Worm (Caenorhabditis elegans): ENCODE data around the gene cisd-1.
A peak's percentile ranks its signal among the peaks of the same experiment; 100 is the strongest.

Gene cisd-1

DNA sequence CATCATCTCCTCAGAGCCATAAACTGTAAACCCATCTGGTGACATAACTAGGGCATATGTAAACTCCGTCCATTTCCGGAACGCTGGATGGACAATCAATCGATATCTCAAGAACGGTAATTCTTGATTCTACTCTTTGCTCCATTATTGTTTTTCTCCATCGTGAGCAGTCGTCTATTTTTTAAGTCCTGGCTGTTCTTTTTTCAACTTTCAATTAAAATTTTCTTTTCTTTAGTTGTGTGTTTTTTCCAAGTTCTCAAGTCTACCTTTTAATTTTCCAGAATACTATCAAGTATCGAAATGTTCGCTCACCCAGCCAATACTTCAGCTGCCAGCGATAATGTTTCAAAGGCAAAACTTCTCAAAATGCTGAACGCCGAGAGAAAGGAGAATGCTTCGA lies 35.5 kb downstream of the cisd-1 start, which contains the start of gene C05D12.5:
Gene C05D12.5 (plus strand): TSS at position 301 of the 400 bp plus-strand sequence.
- no peak for TF ChIP-seq F10E7.11 (tag; optimal IDR thresholded peaks at IDR 0.05)
- no peak for TF ChIP-seq rpc-1 (optimal IDR thresholded peaks at IDR 0.05)
- no peak for TF ChIP-seq rpc-1 (tag; optimal IDR thresholded peaks at IDR 0.05)

- TF ChIP-seq lsl-1 (GFP tag; optimal IDR thresholded peaks at IDR 0.05) (no peak), madf-6 (GFP tag; IDR thresholded peaks at IDR 0.05) (no peak), snpc-4 (GFP tag; optimal IDR thresholded peaks at IDR 0.05) (no peak), snpc-4 (tag; optimal IDR thresholded peaks at IDR 0.05) (no peak), zfh-2 (GFP tag; conservative IDR thresholded peaks at IDR 0.05) (no peak), ceh-79 (tag; optimal IDR thresholded peaks at IDR 0.05) (no peak), ZK185.1 (tag; optimal IDR thresholded peaks at IDR 0.05; ENCODE audit: poor library complexity, severe bottlenecking) (no peak), K12H6.12 (tag; optimal IDR thresholded peaks at IDR 0.05) (no peak), ama-1 (optimal IDR thresholded peaks at IDR 0.05) (no peak), ama-1 (GFP tag; optimal IDR thresholded peaks at IDR 0.05) (no peak), lir-1 (GFP tag; conservative IDR thresholded peaks at IDR 0.05) (no peak), mel-28 (tag; optimal IDR thresholded peaks at IDR 0.05; ENCODE audit: borderline replicate concordance) (no peak), Y53G8AR.9 (GFP tag; conservative IDR thresholded peaks at IDR 0.05) (no peak), sdz-38 (tag; optimal IDR thresholded peaks at IDR 0.05) (no peak), F39B2.1 (GFP tag; IDR thresholded peaks at IDR 0.05) (no peak), lin-26 (GFP tag; IDR thresholded peaks at IDR 0.05) (no peak), egl-44 (GFP tag; IDR thresholded peaks at IDR 0.05) (no peak), let-526 (GFP tag; IDR thresholded peaks at IDR 0.05) (no peak)
These were observed 37.8 kb downstream of the cisd-1 start, which contains the start of gene C05D12.4 for ce11 chrII:11431584-11431983. Gene C05D12.4 (plus strand): TSS chrII:11431884.

ce11 chrII:11428599-11428998 lies 40.8 kb downstream of the cisd-1 start:
- TF ChIP-seq hmg-1.2 (GFP tag; IDR thresholded peaks at IDR 0.05) (no peak), nhr-80 (tag; optimal IDR thresholded peaks at IDR 0.05) (peak; percentile 48)

- peak; percentile 47 for TF ChIP-seq ets-4 (GFP tag; optimal IDR thresholded peaks at IDR 0.05)
- peak; percentile 27 for TF ChIP-seq atf-7 (tag; optimal IDR thresholded peaks at IDR 0.05)
- 0 out of 2 replicates have a peak, but pooled peaks have one; percentile 41 for TF ChIP-seq dox-1 (GFP tag; IDR thresholded peaks at IDR 0.05)
- TF ChIP-seq let-607 (tag; optimal IDR thresholded peaks at IDR 0.05), result peak in 1 of 2 experiments; percentile 15
- peak; percentile 91 for TF ChIP-seq nhr-80 (tag; optimal IDR thresholded peaks at IDR 0.05)
- TF ChIP-seq ztf-28 (GFP tag; IDR thresholded peaks at IDR 0.05), result no peak
These were observed 42.1 kb downstream of the cisd-1 start for ce11 chrII:11427322-11427721.

ce11 chrII:11424579-11425316 lies 44.7 kb downstream of the cisd-1 start, which contains the start of gene C05D12.3:
Gene C05D12.3 (plus strand): TSS chrII:11425266.
- peak; percentile 33 for TF ChIP-seq nhr-80 (tag; optimal IDR thresholded peaks at IDR 0.05)
- TF ChIP-seq lin-40 (tag; optimal IDR thresholded peaks at IDR 0.05), result no peak
- TF ChIP-seq snpc-1.1 (tag; optimal IDR thresholded peaks at IDR 0.05; ENCODE audit: insufficient read depth), result no peak
- TF ChIP-seq Y67H2A.10 (GFP tag; conservative IDR thresholded peaks at IDR 0.05), result no peak
- no peak for TF ChIP-seq madf-8 (GFP tag; conservative IDR thresholded peaks at IDR 0.05)

Data from whole organism, young adult.